Fruit fly (Drosophila melanogaster): ENCODE results near the gene ppk28.

The ppk28 gene

DNA sequence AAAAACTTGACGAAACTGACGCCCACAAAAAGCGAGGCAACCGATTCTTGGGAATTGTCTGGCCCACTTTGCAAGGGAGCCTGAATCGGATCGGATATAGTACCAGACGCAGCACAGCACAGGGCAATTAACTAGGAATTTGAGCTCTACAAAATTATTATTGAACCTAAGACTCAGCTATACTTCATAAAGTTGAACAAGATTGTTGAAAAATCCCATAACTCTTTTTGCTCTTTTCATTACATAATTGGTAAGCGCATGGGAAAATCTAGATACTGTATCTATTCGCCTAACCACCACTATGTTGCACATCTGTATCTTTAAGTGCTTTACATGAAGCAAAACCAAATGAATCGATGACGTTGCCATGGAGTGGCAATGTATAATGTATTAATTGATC lies 27.2 kb downstream of the ppk28 start (continued):
- TF ChIP-seq D19B (GFP tag; optimal IDR thresholded peaks at IDR 0.05) (peak; percentile 19), CG7786 (GFP tag; optimal IDR thresholded peaks at IDR 0.05) (peak; percentile 53), CG7963 (GFP tag; IDR thresholded peaks at IDR 0.05; ENCODE audit: partially characterized antibody) (no peak), CG15601 (tag; optimal IDR thresholded peaks at IDR 0.05) (peak; percentile 83), zfh1 (GFP tag; IDR thresholded peaks at IDR 0.05) (peak; percentile 81), PHDP (tag; optimal IDR thresholded peaks at IDR 0.05) (peak; percentile 82), sisA (GFP tag; IDR thresholded peaks at IDR 0.05) (peak; percentile 66), Sry-β (GFP tag; optimal IDR thresholded peaks at IDR 0.05) (peak; percentile 24), CG33213 (GFP tag; optimal IDR thresholded peaks at IDR 0.05) (peak; percentile 62), Atf6 (GFP tag; IDR thresholded peaks at IDR 0.05) (0 out of 2 replicates have a peak, but pooled peaks have one; percentile 24), wor (GFP tag; IDR thresholded peaks at IDR 0.05) (peak; percentile 65), CG6654 (GFP tag; optimal IDR thresholded peaks at IDR 0.05) (peak; percentile 63), gsb-n (tag; optimal IDR thresholded peaks at IDR 0.05) (peak; percentile 80), toy (GFP tag; IDR thresholded peaks at IDR 0.05) (no peak), Ptx1 (GFP tag; IDR thresholded peaks at IDR 0.05) (peak; percentile 83), hth (optimal IDR thresholded peaks at IDR 0.05) (no peak), grn (GFP tag; optimal IDR thresholded peaks at IDR 0.05) (no peak), Lpt (GFP tag; optimal IDR thresholded peaks at IDR 0.05) (no peak), br (optimal IDR thresholded peaks at IDR 0.05) (no peak), H2.0 (GFP tag; IDR thresholded peaks at IDR 0.05) (peak; percentile 62), pzg (GFP tag; optimal IDR thresholded peaks at IDR 0.05) (no peak), CG16863 (GFP tag; optimal IDR thresholded peaks at IDR 0.05) (peak; percentile 62), CG14050 (GFP tag; IDR thresholded peaks at IDR 0.05) (peak; percentile 66), CG2199 (GFP tag; IDR thresholded peaks at IDR 0.05) (no peak), ap (GFP tag; IDR thresholded peaks at IDR 0.05) (peak; percentile 70), CG9437 (GFP tag; optimal IDR thresholded peaks at IDR 0.05) (peak; percentile 65), sr (GFP tag; IDR thresholded peaks at IDR 0.05) (peak; percentile 59; the same call in 2 of the 3 replicates), Hsf (GFP tag; optimal IDR thresholded peaks at IDR 0.05) (peak; percentile 68), inv (GFP tag; IDR thresholded peaks at IDR 0.05; ENCODE audit: partially characterized antibody) (no peak), crp (GFP tag; optimal IDR thresholded peaks at IDR 0.05) (peak in 1 of 2 experiments; percentile 13), repo (GFP tag; optimal IDR thresholded peaks at IDR 0.05) (peak; percentile 60), HLH4C (GFP tag; IDR thresholded peaks at IDR 0.05; ENCODE audit: partially characterized antibody) (no peak), CG7987 (GFP tag; optimal IDR thresholded peaks at IDR 0.05) (no peak), HLH54F (GFP tag; optimal IDR thresholded peaks at IDR 0.05) (peak; percentile 22), ERR (GFP tag; optimal IDR thresholded peaks at IDR 0.05) (peak; percentile 52), CG10565 (GFP tag; optimal IDR thresholded peaks at IDR 0.05) (no peak), Doc2 (GFP tag; IDR thresholded peaks at IDR 0.05) (no peak), Camta (GFP tag; optimal IDR thresholded peaks at IDR 0.05) (peak; percentile 80), Chrac-16 (GFP tag; optimal IDR thresholded peaks at IDR 0.05) (peak; percentile 61), twi (tag; optimal IDR thresholded peaks at IDR 0.05) (peak; percentile 52), eve (GFP tag; optimal IDR thresholded peaks at IDR 0.05) (peak in 1 of 2 experiments; percentile 90), Adf1 (GFP tag; IDR thresholded peaks at IDR 0.05) (no peak), slou (GFP tag; optimal IDR thresholded peaks at IDR 0.05) (peak; percentile 26), CG30403 (GFP tag; optimal IDR thresholded peaks at IDR 0.05) (peak; percentile 74), CG4282 (GFP tag; optimal IDR thresholded peaks at IDR 0.05) (no peak), CG3163 (GFP tag; optimal IDR thresholded peaks at IDR 0.05) (peak; percentile 2), CG10462 (GFP tag; optimal IDR thresholded peaks at IDR 0.05) (peak; percentile 44), amos (GFP tag; IDR thresholded peaks at IDR 0.05; ENCODE audit: partially characterized antibody) (no peak), unc-4 (GFP tag; IDR thresholded peaks at IDR 0.05; ENCODE audit: partially characterized antibody) (no peak), CG11560 (tag; IDR thresholded peaks at IDR 0.05) (no peak), CG17328 (GFP tag; IDR thresholded peaks at IDR 0.05) (peak; percentile 88), CG10209 (GFP tag; optimal IDR thresholded peaks at IDR 0.05) (peak; percentile 67)

Measured in whole organism, embryonic.